Fruit fly (Drosophila melanogaster) whole organism, embryonic: ENCODE data around the gene CG10252.

Experiments used
- Atf3 ChIP-seq: fragments of 200-800 bp; sonication (Bioruptor generic); optimal IDR thresholded peaks from 3 replicates; lab custom pipeline; 2016; ENCODE audit warnings: missing biosample characterization, missing genetic modification characterization
- CG10654 ChIP-seq: fragments of 200-800 bp; sonication (Bioruptor generic); optimal IDR thresholded peaks from 2 replicates; lab custom pipeline; 2016; ENCODE audit warnings: missing biosample characterization, missing genetic modification characterization
- CG11696 ChIP-seq: fragments of 200-800 bp; sonication (Bioruptor generic); IDR thresholded peaks from 2 replicates; pipeline ENCODE4 v1.3.6; 2022; ENCODE audit warnings: missing biosample characterization, missing genetic modification characterization
- CG17612 ChIP-seq: fragments of 200-800 bp; sonication (Bioruptor generic); IDR thresholded peaks from 2 replicates; pipeline ENCODE4 v1.3.6; 2022; ENCODE audit warnings: missing biosample characterization, missing genetic modification characterization
- CG32767 ChIP-seq: fragments of 200-800 bp; sonication (Bioruptor generic); IDR thresholded peaks from 2 replicates; pipeline ENCODE4 v1.3.6; 2022; ENCODE audit warnings: missing biosample characterization, missing genetic modification characterization
- MBD-R2 ChIP-seq: fragments of 200-800 bp; sonication (Bioruptor generic); IDR thresholded peaks from 2 replicates; pipeline ENCODE4 v1.3.6; 2022; ENCODE audit warnings: missing biosample characterization, missing genetic modification characterization
- Myb ChIP-seq: fragments of 200-800 bp; sonication (Bioruptor generic); optimal IDR thresholded peaks from 2 replicates; lab custom pipeline; 2016; ENCODE audit warnings: missing biosample characterization, missing genetic modification characterization
- NK7.1 ChIP-seq: fragments of 200-800 bp; sonication (Bioruptor generic); optimal IDR thresholded peaks from 3 replicates; lab custom pipeline; 2016; ENCODE audit warnings: missing biosample characterization, missing genetic modification characterization
- Opbp ChIP-seq: fragments of 200-800 bp; sonication (Bioruptor generic); IDR thresholded peaks from 3 replicates; pipeline ENCODE4 v1.3.6; 2022; ENCODE audit warnings: missing biosample characterization, missing genetic modification characterization; ENCODE audit not compliant: partially characterized antibody
- caup ChIP-seq: fragments of 200-800 bp; sonication (Bioruptor generic); optimal IDR thresholded peaks from 3 replicates; lab custom pipeline; 2017; ENCODE audit warnings: missing biosample characterization, mild to moderate bottlenecking, missing genetic modification characterization, moderate library complexity; ENCODE audit not compliant: severe bottlenecking
- nau ChIP-seq: fragments of 200-800 bp; sonication (Bioruptor generic); optimal IDR thresholded peaks from 3 replicates; lab custom pipeline; 2017; ENCODE audit warnings: missing biosample characterization, mild to moderate bottlenecking, missing genetic modification characterization, missing genetic modification reagents
- trem ChIP-seq: fragments of 200-800 bp; optimal IDR thresholded peaks from 3 replicates; lab custom pipeline; 2019; ENCODE audit warnings: missing biosample characterization, mild to moderate bottlenecking, missing genetic modification characterization, moderate library complexity

DNA sequence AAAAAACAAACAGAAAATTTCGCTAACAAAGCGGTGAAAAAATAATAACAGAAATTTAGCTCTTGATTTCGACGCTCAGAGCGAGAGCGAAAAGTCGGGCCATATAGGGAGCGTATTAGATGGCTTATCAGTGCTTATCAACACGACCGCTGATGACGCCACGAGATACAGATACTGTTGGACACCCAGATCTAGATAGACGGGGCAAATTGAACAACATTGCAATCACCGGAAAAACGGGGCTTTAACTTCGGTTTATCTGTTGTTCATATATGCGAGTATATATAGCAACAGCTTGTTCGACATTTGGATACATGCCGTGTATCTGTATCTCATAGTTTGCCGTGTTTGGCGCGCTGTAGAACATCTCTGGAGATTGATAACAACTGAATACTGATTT is 27.5 kb downstream of the CG10252 start:
- no peak for TF ChIP-seq CG17612 (GFP tag; lab: Robert Waterston, UW)
- no peak for TF ChIP-seq Opbp (GFP tag; lab: Robert Waterston, UW)
- TF ChIP-seq CG11696 (GFP tag; lab: Robert Waterston, UW) = no peak
- no peak for TF ChIP-seq MBD-R2 (GFP tag; lab: Robert Waterston, UW)
- no peak for TF ChIP-seq caup
- TF ChIP-seq NK7.1 (GFP tag; lab: Kevin White, UChicago) = no peak
- TF ChIP-seq CG32767 (GFP tag; lab: Robert Waterston, UW) = no peak
- TF ChIP-seq CG10654 (GFP tag; lab: Kevin White, UChicago) = no peak
- TF ChIP-seq trem (tag; lab: Kevin White, UChicago) = no peak
- TF ChIP-seq Atf3 (GFP tag; lab: Kevin White, UChicago) = no peak
- TF ChIP-seq nau (GFP tag; lab: Kevin White, UChicago) = no peak
- TF ChIP-seq Myb = no peak
